Fruit fly (Drosophila melanogaster) whole organism, wandering third instar larva: ENCODE results near the gene Alp13.

Experiments used
- Abd-B ChIP-seq: fragments of >200 bp; optimal IDR thresholded peaks from 2 replicates; lab custom pipeline; 2017; ENCODE audit warnings: missing biosample characterization, missing genetic modification characterization
- CG32264 ChIP-seq: fragments of 200-800 bp; sonication (Bioruptor generic); optimal IDR thresholded peaks from 2 replicates; lab custom pipeline; 2016; ENCODE audit warnings: missing biosample characterization, missing genetic modification characterization
- CG9705 ChIP-seq: fragments of 200-800 bp; sonication (Bioruptor generic); optimal IDR thresholded peaks from 2 replicates; lab custom pipeline; 2018; ENCODE audit warnings: missing biosample characterization, mild to moderate bottlenecking, missing genetic modification characterization
- CrebA ChIP-seq: fragments of 200-800 bp; sonication (Bioruptor generic); optimal IDR thresholded peaks from 2 replicates; lab custom pipeline; 2016; ENCODE audit warnings: missing biosample characterization, mild to moderate bottlenecking, missing genetic modification characterization, borderline replicate concordance
- Dfd ChIP-seq: fragments of >200 bp; optimal IDR thresholded peaks from 2 replicates; lab custom pipeline; 2017; ENCODE audit warnings: missing biosample characterization, missing genetic modification characterization
- Dif ChIP-seq: fragments of 200-275, 200-300 bp; sonication (Bioruptor generic); optimal IDR thresholded peaks from 2 replicates; lab custom pipeline; 2018; ENCODE audit warnings: missing biosample characterization, missing genetic modification characterization; ENCODE audit not compliant: partially characterized antibody
- GATAd ChIP-seq: sonication (Bioruptor generic); optimal IDR thresholded peaks from 2 replicates; lab custom pipeline; 2016; ENCODE audit warnings: missing biosample characterization, missing genetic modification characterization
- HLH106 ChIP-seq: fragments of 200-800 bp; optimal IDR thresholded peaks from 3 replicates; lab custom pipeline; 2019; ENCODE audit warnings: missing biosample characterization, mild to moderate bottlenecking, missing genetic modification characterization, moderate library complexity
- Hnf4 ChIP-seq: fragments of 200-800 bp; sonication (Bioruptor generic); optimal IDR thresholded peaks from 2 replicates; lab custom pipeline; 2016; ENCODE audit warnings: missing biosample characterization, mild to moderate bottlenecking, missing genetic modification characterization
- Hr78 ChIP-seq: fragments of >200 bp; optimal IDR thresholded peaks from 2 replicates; lab custom pipeline; 2017; ENCODE audit warnings: missing biosample characterization, missing genetic modification characterization
- Hr83 ChIP-seq: fragments of 200-300 bp; sonication (Bioruptor generic); optimal IDR thresholded peaks from 2 replicates; lab custom pipeline; 2016; ENCODE audit warnings: missing biosample characterization, mild to moderate bottlenecking, missing genetic modification characterization, moderate library complexity; ENCODE audit not compliant: poor library complexity, severe bottlenecking
- Jra ChIP-seq: sonication (Bioruptor generic); optimal IDR thresholded peaks from 2 replicates; lab custom pipeline; 2016; ENCODE audit warnings: missing biosample characterization, missing genetic modification characterization
- Mio ChIP-seq: sonication (Bioruptor generic); optimal IDR thresholded peaks from 2 replicates; lab custom pipeline; 2016; ENCODE audit warnings: missing biosample characterization, missing genetic modification characterization
- Myc ChIP-seq: fragments of >200 bp; optimal IDR thresholded peaks from 2 replicates; lab custom pipeline; 2017
- N ChIP-seq: fragments of >200 bp; optimal IDR thresholded peaks from 2 replicates; lab custom pipeline; 2018; ENCODE audit warnings: missing biosample characterization, missing external identifiers, missing genetic modification characterization
- OdsH ChIP-seq: fragments of 200-800 bp; sonication (Bioruptor generic); optimal IDR thresholded peaks from 2 replicates; lab custom pipeline; 2016; ENCODE audit warnings: missing biosample characterization, mild to moderate bottlenecking, missing genetic modification characterization
- Rel ChIP-seq, 2 experiments: fragments of 200-800 bp; sonication (Bioruptor generic) in 1 of 2; optimal IDR thresholded peaks; 2 replicates in 1 of 2; 3 replicates in 1 of 2; lab custom pipeline; 2016 to 2019; ENCODE audit warnings: mild to moderate bottlenecking in 2 of 2, missing biosample characterization in 2 of 2, missing genetic modification characterization in 2 of 2, moderate library complexity in 1 of 2
- Sp1 ChIP-seq: fragments of 200-800 bp; sonication (Bioruptor generic); optimal IDR thresholded peaks from 3 replicates; lab custom pipeline; 2019; ENCODE audit warnings: missing biosample characterization, mild to moderate bottlenecking, missing genetic modification characterization, moderate library complexity
- Vsx2 ChIP-seq: fragments of 200-300, 225-300 bp; sonication (Bioruptor generic); optimal IDR thresholded peaks from 2 replicates; lab custom pipeline; 2018; ENCODE audit warnings: missing biosample characterization, missing genetic modification characterization; ENCODE audit not compliant: partially characterized antibody
- br ChIP-seq: fragments of 200-800 bp; sonication (Bioruptor generic); optimal IDR thresholded peaks from 2 replicates; lab custom pipeline; 2016; ENCODE audit warnings: missing biosample characterization, missing genetic modification characterization
- brk ChIP-seq: fragments of 200-800 bp; sonication (Bioruptor generic); optimal IDR thresholded peaks from 2 replicates; lab custom pipeline; 2016; ENCODE audit warnings: missing biosample characterization, mild to moderate bottlenecking, missing genetic modification characterization
- dl ChIP-seq, 2 experiments: fragments of 175-275, 200-275 bp in 1 of 2; fragments of 200-275 bp in 1 of 2; sonication (Bioruptor generic); optimal IDR thresholded peaks; lab custom pipeline; 2018; ENCODE audit warnings: mild to moderate bottlenecking in 2 of 2, missing biosample characterization in 2 of 2, missing genetic modification characterization in 2 of 2, moderate library complexity in 2 of 2; ENCODE audit not compliant: partially characterized antibody in 2 of 2, insufficient read depth in 1 of 2
- dmrt93B ChIP-seq: fragments of 200-800 bp; sonication (Bioruptor generic); optimal IDR thresholded peaks from 2 replicates; lab custom pipeline; 2018; ENCODE audit warnings: missing biosample characterization, mild to moderate bottlenecking, missing genetic modification characterization
- dsf ChIP-seq: sonication (Bioruptor generic); optimal IDR thresholded peaks from 2 replicates; lab custom pipeline; 2016; ENCODE audit warnings: missing biosample characterization, missing genetic modification characterization, borderline replicate concordance
- ey ChIP-seq: fragments of 200-800 bp; sonication (Bioruptor generic); optimal IDR thresholded peaks from 2 replicates; lab custom pipeline; 2016; ENCODE audit warnings: missing biosample characterization, missing genetic modification characterization
- foxo ChIP-seq, 2 experiments: fragments of 200-800 bp; sonication (Bioruptor generic); optimal IDR thresholded peaks; 2 replicates in 1 of 2; 3 replicates in 1 of 2; lab custom pipeline; 2016 to 2017; ENCODE audit warnings: missing biosample characterization in 2 of 2, missing genetic modification characterization in 2 of 2
- fru ChIP-seq: fragments of 200-800 bp; sonication (Bioruptor generic); optimal IDR thresholded peaks from 3 replicates; lab custom pipeline; 2016; ENCODE audit warnings: missing biosample characterization, mild to moderate bottlenecking, missing genetic modification characterization
- h ChIP-seq: fragments of 200-800 bp; sonication (Bioruptor generic); optimal IDR thresholded peaks from 3 replicates; lab custom pipeline; 2016; ENCODE audit warnings: missing biosample characterization, mild to moderate bottlenecking, missing genetic modification characterization
- jim ChIP-seq: fragments of 175-275, 200-325 bp; sonication (Bioruptor generic); optimal IDR thresholded peaks from 2 replicates; lab custom pipeline; 2016; ENCODE audit warnings: missing biosample characterization, mild to moderate bottlenecking, missing genetic modification characterization
- lola ChIP-seq: fragments of >200 bp; optimal IDR thresholded peaks from 2 replicates; lab custom pipeline; 2017; ENCODE audit warnings: missing biosample characterization, missing genetic modification characterization
- pan ChIP-seq: fragments of >200 bp; optimal IDR thresholded peaks from 2 replicates; lab custom pipeline; 2017
- psq ChIP-seq: fragments of 200-800 bp; sonication (Bioruptor generic); optimal IDR thresholded peaks from 3 replicates; lab custom pipeline; 2017; ENCODE audit warnings: missing biosample characterization, mild to moderate bottlenecking, missing genetic modification characterization, moderate library complexity
- rgr ChIP-seq: fragments of 200-800 bp; sonication (Bioruptor generic); optimal IDR thresholded peaks from 3 replicates; lab custom pipeline; 2016; ENCODE audit warnings: missing biosample characterization, mild to moderate bottlenecking, missing genetic modification characterization
- sage ChIP-seq: fragments of 200-800 bp; sonication (Bioruptor generic); optimal IDR thresholded peaks from 2 replicates; lab custom pipeline; 2016; ENCODE audit warnings: missing biosample characterization, mild to moderate bottlenecking, missing genetic modification characterization
- sv ChIP-seq: fragments of 200-800 bp; sonication (Bioruptor generic); optimal IDR thresholded peaks from 3 replicates; lab custom pipeline; 2016; ENCODE audit warnings: missing biosample characterization, missing genetic modification characterization
- tai ChIP-seq: sonication (Bioruptor generic); optimal IDR thresholded peaks from 2 replicates; lab custom pipeline; 2016; ENCODE audit warnings: missing biosample characterization, missing genetic modification characterization
- usp ChIP-seq: fragments of >200 bp; optimal IDR thresholded peaks from 2 replicates; lab custom pipeline; 2017; ENCODE audit warnings: missing biosample characterization, missing genetic modification characterization
- woc ChIP-seq: sonication (Bioruptor generic); optimal IDR thresholded peaks from 2 replicates; lab custom pipeline; 2016; ENCODE audit warnings: missing biosample characterization, mild to moderate bottlenecking, missing genetic modification characterization

The Alp13 gene

dm6 chr3R:10084179-10084647 is 9.0 kb upstream of the Alp13 start (continued):
- no peak for TF ChIP-seq jim (GFP tag; lab: Kevin White, UChicago)
- TF ChIP-seq psq (GFP tag; lab: Kevin White, UChicago): peak; percentile 97

dm6 chr3R:10083077-10083476 is 7.9 kb upstream of the Alp13 start:
- TF ChIP-seq Hr78 (GFP tag; lab: Kevin White, UChicago) (no peak), Vsx2 (GFP tag; lab: Kevin White, UChicago) (peak; percentile 63), Hnf4 (GFP tag; lab: Kevin White, UChicago) (no peak), Dif (GFP tag; lab: Kevin White, UChicago) (peak; percentile 11)

- TF ChIP-seq tai: peak; percentile 73
- no peak for TF ChIP-seq pan
- TF ChIP-seq dmrt93B (GFP tag; lab: Kevin White, UChicago): peak; percentile 78
- peak; percentile 93 for TF ChIP-seq br (GFP tag; lab: Kevin White, UChicago)
- TF ChIP-seq Rel (GFP tag; optimal IDR thresholded peaks at IDR 0.05; lab: Kevin White, UChicago): no peak
- TF ChIP-seq Rel (tag; optimal IDR thresholded peaks at IDR 0.05; lab: Kevin White, UChicago): peak; percentile 50
- peak; percentile 8 to 29 for TF ChIP-seq dl (GFP tag; optimal IDR thresholded peaks at IDR 0.05; lab: Kevin White, UChicago; ENCODE audit: insufficient read depth in 1 of 2, partially characterized antibody in 2 of 2)
- TF ChIP-seq ey (GFP tag; lab: Kevin White, UChicago): peak; percentile 94
- no peak for TF ChIP-seq Myc (lab: Kevin White, UChicago)
- TF ChIP-seq sage (GFP tag; lab: Kevin White, UChicago): peak; percentile 68
- TF ChIP-seq Vsx2 (GFP tag; lab: Kevin White, UChicago): no peak
- peak; percentile 76 for TF ChIP-seq brk (GFP tag; lab: Kevin White, UChicago)
- TF ChIP-seq HLH106 (tag; lab: Kevin White, UChicago): peak; percentile 91
- no peak for TF ChIP-seq GATAd
- TF ChIP-seq woc (GFP tag; lab: Kevin White, UChicago): peak; percentile 97
- TF ChIP-seq Hr83 (GFP tag; lab: Kevin White, UChicago): peak; percentile 39
- peak; percentile 57 for TF ChIP-seq Jra (GFP tag; lab: Kevin White, UChicago)
- no peak for TF ChIP-seq usp (GFP tag; lab: Kevin White, UChicago)
- no peak for TF ChIP-seq Abd-B (GFP tag; lab: Kevin White, UChicago)
- TF ChIP-seq sv (GFP tag; lab: Kevin White, UChicago): no peak
- peak; percentile 16 for TF ChIP-seq N (GFP tag; lab: Kevin White, UChicago)
- TF ChIP-seq OdsH (GFP tag; lab: Kevin White, UChicago): peak; percentile 92
- peak; percentile 74 for TF ChIP-seq CG32264 (GFP tag; lab: Kevin White, UChicago)
- peak; percentile 93 for TF ChIP-seq h
- TF ChIP-seq jim (GFP tag; lab: Kevin White, UChicago): no peak
- TF ChIP-seq Dif (GFP tag; lab: Kevin White, UChicago): peak; percentile 56
- TF ChIP-seq rgr: peak; percentile 90
- TF ChIP-seq psq (GFP tag; lab: Kevin White, UChicago): peak; percentile 84
- peak; percentile 90 for TF ChIP-seq Sp1 (GFP tag; lab: Kevin White, UChicago)
- peak; percentile 99 for TF ChIP-seq fru (GFP tag; lab: Kevin White, UChicago)
- peak; percentile 45 for TF ChIP-seq Mio (GFP tag; lab: Kevin White, UChicago)
- TF ChIP-seq Hr78 (GFP tag; lab: Kevin White, UChicago): no peak
- peak; percentile 84 for TF ChIP-seq Hnf4 (GFP tag; lab: Kevin White, UChicago)
- TF ChIP-seq foxo (GFP tag; optimal IDR thresholded peaks at IDR 0.05; lab: Kevin White, UChicago): peak; percentile 38 to 94
- no peak for TF ChIP-seq lola
- no peak for TF ChIP-seq Dfd (GFP tag; lab: Kevin White, UChicago)
- no peak for TF ChIP-seq dsf
- peak; percentile 78 for TF ChIP-seq CG9705 (GFP tag; lab: Kevin White, UChicago)
- no peak for TF ChIP-seq CrebA (GFP tag; lab: Kevin White, UChicago)
Observed at dm6 chr3R:10082549-10083075, 7.4 kb upstream of the Alp13 start.
